Worm (Caenorhabditis elegans): ENCODE results near the gene kqt-1.

kqt-1 gene

DNA sequence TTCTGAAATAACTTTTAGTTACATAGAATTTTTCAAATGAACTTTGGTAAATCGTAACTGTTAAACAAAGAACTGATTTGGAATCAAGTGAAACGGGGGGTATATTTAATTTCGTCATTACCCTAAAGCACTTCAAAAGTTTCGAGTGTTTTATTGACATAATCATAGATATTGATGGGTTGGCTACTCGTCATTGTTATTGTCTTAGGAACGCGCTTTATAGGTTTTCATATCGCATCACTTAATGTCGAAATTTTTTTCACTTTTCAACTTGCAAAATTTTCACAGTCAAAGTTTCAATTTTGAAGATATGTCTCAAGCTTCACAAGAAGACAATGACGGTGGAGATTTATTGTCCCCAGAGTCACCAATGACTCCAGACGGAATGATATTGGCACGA lies at the start of gene kqt-1:
kqt-1 (plus strand) TSS at position 301 of the 400 bp plus-strand sequence.
- TF ChIP-seq dao-5 (tag; optimal IDR thresholded peaks at IDR 0.05) (no peak), him-1 (tag; optimal IDR thresholded peaks at IDR 0.05) (no peak), W03F9.2 (tag; optimal IDR thresholded peaks at IDR 0.05) (no peak)

DNA sequence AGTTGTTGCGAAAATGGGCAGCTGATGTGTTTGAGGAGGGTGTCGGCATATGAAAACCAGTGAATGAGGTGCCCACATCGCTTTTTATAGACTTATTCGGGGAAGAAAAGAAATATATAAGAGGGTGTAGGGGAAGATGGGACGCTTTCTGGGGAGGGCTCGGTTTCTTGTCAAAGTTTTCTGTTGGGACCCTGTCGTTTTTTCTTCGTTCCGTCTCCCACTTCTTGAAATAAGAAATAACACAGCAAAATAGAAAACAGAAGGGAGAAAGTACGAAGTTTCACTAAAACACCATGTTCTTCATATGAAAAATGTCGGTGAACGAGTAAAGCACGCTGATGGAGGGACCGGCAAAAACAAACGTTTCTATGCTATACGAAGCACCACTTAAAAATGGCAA lies 49.2 kb upstream of the kqt-1 start, which contains the start of gene dop-3:
dop-3 (minus strand) TSS at position 101 of the 400 bp plus-strand sequence.
- no peak for TF ChIP-seq him-1 (tag; optimal IDR thresholded peaks at IDR 0.05)
- TF ChIP-seq dao-5 (tag; optimal IDR thresholded peaks at IDR 0.05): no peak
- no peak for TF ChIP-seq W03F9.2 (tag; optimal IDR thresholded peaks at IDR 0.05)

DNA sequence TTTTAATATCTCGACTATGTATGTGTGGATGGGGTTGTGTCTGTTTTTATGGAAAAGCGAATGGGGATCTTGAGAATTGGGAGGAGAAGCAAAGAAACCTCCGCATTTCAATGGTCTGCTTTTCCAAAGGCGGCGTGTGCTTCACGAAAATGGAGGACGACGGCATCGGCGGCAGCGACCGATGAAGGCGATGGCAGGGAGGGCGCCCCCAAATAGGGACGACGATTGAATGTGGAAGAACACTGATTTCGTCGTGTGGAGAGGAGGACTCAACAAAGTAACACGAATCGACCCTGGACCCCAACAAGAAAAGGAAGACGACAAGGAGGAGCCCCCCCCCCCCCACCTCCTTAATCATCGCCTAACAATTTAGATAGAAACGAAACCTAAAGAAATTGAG lies 45.8 kb upstream of the kqt-1 start:
- TF ChIP-seq W03F9.2 (tag; optimal IDR thresholded peaks at IDR 0.05) (no peak), him-1 (tag; optimal IDR thresholded peaks at IDR 0.05) (no peak), dao-5 (tag; optimal IDR thresholded peaks at IDR 0.05) (no peak)

- no peak for TF ChIP-seq W03F9.2 (tag; optimal IDR thresholded peaks at IDR 0.05)
- TF ChIP-seq dao-5 (tag; optimal IDR thresholded peaks at IDR 0.05): no peak
- no peak for TF ChIP-seq him-1 (tag; optimal IDR thresholded peaks at IDR 0.05)
Measured at ce11 chrX:6575992-6576391, 42.8 kb upstream of the kqt-1 start.

ce11 chrX:6583385-6583784 lies 35.4 kb upstream of the kqt-1 start:
- TF ChIP-seq dao-5 (tag; optimal IDR thresholded peaks at IDR 0.05): no peak
- no peak for TF ChIP-seq W03F9.2 (tag; optimal IDR thresholded peaks at IDR 0.05)
- TF ChIP-seq him-1 (tag; optimal IDR thresholded peaks at IDR 0.05): no peak

DNA sequence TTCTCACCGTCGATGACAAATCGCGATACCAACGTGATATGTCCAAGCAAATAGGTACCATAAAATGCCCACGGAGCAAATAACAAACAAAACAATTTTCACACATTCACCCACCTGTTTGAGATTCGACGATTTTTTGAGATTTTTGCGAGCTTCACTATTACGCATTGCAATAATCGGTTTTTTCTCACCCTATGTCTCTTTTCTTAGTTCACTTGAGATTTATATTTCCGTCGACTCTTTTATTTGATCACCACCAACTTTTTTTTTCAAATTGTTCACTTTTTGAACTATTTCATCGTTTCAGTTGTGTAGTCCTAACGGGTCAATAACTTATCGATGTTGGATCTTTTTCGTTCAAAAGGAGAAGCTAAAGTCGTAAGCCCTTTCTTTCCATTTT lies 30.3 kb upstream of the kqt-1 start, which contains the start of gene fbxl-4:
fbxl-4 (plus strand) TSS at position 301 of the 400 bp plus-strand sequence.
- TF ChIP-seq W03F9.2 (tag; optimal IDR thresholded peaks at IDR 0.05) (no peak), him-1 (tag; optimal IDR thresholded peaks at IDR 0.05) (no peak), dao-5 (tag; optimal IDR thresholded peaks at IDR 0.05) (no peak)

- TF ChIP-seq W03F9.2 (tag; optimal IDR thresholded peaks at IDR 0.05) (no peak), dao-5 (tag; optimal IDR thresholded peaks at IDR 0.05) (no peak), him-1 (tag; optimal IDR thresholded peaks at IDR 0.05) (no peak)
Measured at ce11 chrX:6591674-6592073, 27.1 kb upstream of the kqt-1 start.

DNA sequence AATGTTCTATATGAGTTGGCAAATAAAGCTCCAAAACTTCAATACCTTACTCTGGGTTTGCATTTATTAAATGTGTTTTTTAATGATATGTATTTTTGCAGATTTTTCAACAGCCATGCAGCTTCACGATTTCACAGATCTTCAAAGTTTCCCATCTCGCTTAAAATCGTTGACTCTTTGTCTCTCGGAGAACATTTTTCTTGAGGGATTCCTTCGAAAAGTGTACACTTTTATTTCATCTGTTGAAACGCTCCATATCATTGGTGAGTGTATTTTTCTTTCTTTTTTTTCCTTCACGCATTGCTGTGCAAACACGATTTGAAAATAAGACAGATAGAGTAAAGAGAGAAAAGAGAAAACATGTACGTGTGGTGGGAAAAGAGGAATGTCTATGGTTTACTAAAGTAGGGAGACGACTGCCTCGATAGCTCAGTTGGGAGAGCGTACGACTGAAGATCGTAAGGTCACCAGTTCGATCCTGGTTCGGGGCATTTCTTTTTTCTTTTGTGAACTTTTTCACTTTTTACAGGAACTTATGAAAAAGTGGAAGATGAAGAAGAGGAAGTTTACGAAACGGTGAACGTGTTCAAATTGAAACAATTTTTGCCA lies 25.5 kb upstream of the kqt-1 start:
- TF ChIP-seq dao-5 (tag; optimal IDR thresholded peaks at IDR 0.05) (peak; percentile 77), him-1 (tag; optimal IDR thresholded peaks at IDR 0.05) (peak; percentile 63), W03F9.2 (tag; optimal IDR thresholded peaks at IDR 0.05) (peak; percentile 75)

DNA sequence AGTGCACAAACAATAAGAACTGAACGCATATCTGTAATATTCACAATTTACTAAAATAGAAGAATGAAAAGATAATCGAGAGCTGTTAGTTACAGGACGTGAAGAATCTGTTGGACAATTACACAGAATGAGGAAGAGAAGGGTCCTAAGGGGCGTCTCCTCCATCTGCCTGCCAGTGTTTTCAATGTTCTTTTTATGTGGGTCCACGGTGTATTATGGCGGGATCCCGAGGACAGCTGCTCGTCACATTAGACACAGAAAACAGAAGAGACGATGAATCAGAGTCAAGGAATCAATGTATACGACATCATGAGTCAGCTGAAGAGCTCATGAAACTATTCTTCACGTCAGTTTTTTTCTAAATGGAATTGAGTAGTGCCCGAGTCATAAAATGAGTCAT lies 21.7 kb upstream of the kqt-1 start, which contains the start of gene ttr-6:
ttr-6 (minus strand) TSS at position 33 of the 400 bp plus-strand sequence.
- TF ChIP-seq dao-5 (tag; optimal IDR thresholded peaks at IDR 0.05) (no peak), W03F9.2 (tag; optimal IDR thresholded peaks at IDR 0.05) (no peak), him-1 (tag; optimal IDR thresholded peaks at IDR 0.05) (no peak)

ce11 chrX:6598732-6599131 lies 20.1 kb upstream of the kqt-1 start, which contains the start of gene hic-1:
Gene hic-1, minus strand, starts transcription at chrX:6598832.
- TF ChIP-seq W03F9.2 (tag; optimal IDR thresholded peaks at IDR 0.05) (no peak), him-1 (tag; optimal IDR thresholded peaks at IDR 0.05) (no peak), dao-5 (tag; optimal IDR thresholded peaks at IDR 0.05) (no peak)

DNA sequence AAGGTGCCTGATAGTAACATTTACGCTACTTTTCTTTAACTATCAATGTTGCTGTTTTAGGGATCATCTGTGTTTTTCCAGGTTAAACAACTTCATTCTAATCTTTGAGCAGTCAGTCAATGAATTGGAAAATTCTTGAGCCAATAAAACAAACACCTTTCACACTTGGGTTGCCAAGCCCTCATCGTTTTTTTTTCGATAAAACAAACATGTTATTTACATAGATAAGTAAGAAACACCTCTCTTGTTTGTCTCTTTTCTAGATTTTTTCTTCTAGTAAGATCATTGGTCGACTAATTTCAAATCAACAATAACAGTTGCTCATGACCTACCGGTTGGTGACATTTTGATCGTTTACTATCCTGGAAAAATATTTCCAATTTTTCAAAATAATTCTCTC lies 16.8 kb upstream of the kqt-1 start:
- TF ChIP-seq dao-5 (tag; optimal IDR thresholded peaks at IDR 0.05) (no peak), him-1 (tag; optimal IDR thresholded peaks at IDR 0.05) (no peak), W03F9.2 (tag; optimal IDR thresholded peaks at IDR 0.05) (no peak)

- no peak for TF ChIP-seq him-1 (tag; optimal IDR thresholded peaks at IDR 0.05)
- TF ChIP-seq dao-5 (tag; optimal IDR thresholded peaks at IDR 0.05): no peak
- TF ChIP-seq W03F9.2 (tag; optimal IDR thresholded peaks at IDR 0.05): no peak
Measured at ce11 chrX:6603098-6603497, 15.7 kb upstream of the kqt-1 start, which contains the start of gene F23G4.1. Gene F23G4.1, minus strand, starts transcription at chrX:6603198.

DNA sequence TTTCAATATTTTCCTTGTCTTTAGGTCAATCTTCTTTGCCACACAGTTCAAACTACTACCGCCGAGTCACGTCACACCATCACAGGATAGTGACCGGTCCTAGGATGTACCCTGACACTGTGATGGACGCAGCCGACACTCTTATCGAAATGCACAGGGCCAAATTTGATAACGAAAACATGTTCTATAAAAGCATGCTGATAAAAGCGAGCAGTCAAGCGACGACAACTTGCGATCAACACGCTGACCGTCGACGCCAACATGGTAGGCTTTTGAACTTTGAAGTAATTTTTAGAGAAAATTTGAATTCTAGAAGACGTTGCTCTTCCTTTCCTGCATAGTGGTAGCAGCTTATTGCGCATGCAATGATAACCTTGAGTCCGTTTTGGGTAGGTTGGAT lies 11.8 kb upstream of the kqt-1 start, which contains the start of gene cpr-6:
cpr-6 (plus strand) TSS at position 217 of the 400 bp plus-strand sequence.
- no peak for TF ChIP-seq W03F9.2 (tag; optimal IDR thresholded peaks at IDR 0.05)

- TF ChIP-seq him-1 (tag; optimal IDR thresholded peaks at IDR 0.05) (no peak), dao-5 (tag; optimal IDR thresholded peaks at IDR 0.05) (no peak), W03F9.2 (tag; optimal IDR thresholded peaks at IDR 0.05) (no peak)
Measured at ce11 chrX:6607599-6607998, 11.2 kb upstream of the kqt-1 start.

DNA sequence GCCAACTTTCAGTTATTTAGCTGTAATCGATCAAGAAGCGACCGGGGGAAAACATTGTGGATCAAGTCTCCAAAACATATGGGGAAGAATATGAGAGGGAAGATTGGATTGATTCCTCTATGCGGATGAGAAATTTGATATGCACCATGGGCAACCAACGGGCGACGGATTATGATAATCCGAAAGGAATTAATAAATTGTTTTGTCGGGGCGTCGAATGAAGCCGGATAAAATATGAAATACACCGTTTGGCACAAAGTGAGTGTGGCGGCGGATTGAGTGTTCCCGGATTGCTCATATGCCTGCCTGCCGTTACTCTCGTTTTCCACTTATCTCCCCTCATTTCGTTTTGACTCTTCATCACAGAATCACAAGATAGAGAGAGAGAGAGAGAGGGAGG lies 9.6 kb upstream of the kqt-1 start:
- TF ChIP-seq dao-5 (tag; optimal IDR thresholded peaks at IDR 0.05) (no peak), him-1 (tag; optimal IDR thresholded peaks at IDR 0.05) (no peak), W03F9.2 (tag; optimal IDR thresholded peaks at IDR 0.05) (no peak)

Data from whole organism, L4/young adult.